Worm (Caenorhabditis elegans) whole organism, midembryonic: Measurements from ENCODE around the gene F53F4.7.

Source experiments
- T22C8.4 ChIP-seq: fragments of 200-800 bp; sonication (Bioruptor generic); IDR thresholded peaks from 2 replicates; pipeline ENCODE4 v1.3.6; 2022; ENCODE audit warnings: missing genetic modification characterization, missing compliant biosample characterization
- cog-1 ChIP-seq: sonication (generic microtip); optimal IDR thresholded peaks from 2 replicates; lab custom pipeline; 2016; ENCODE audit warnings: missing genetic modification characterization, missing compliant biosample characterization
- flt-1 ChIP-seq: fragments of 200-800 bp; sonication (Bioruptor generic); IDR thresholded peaks from 2 replicates; pipeline ENCODE4 v1.3.6; 2022; ENCODE audit warnings: missing genetic modification characterization, missing compliant biosample characterization
- klf-2 ChIP-seq: fragments of 200-800 bp; sonication (Bioruptor generic); conservative IDR thresholded peaks from 2 replicates; pipeline ENCODE4 v1.3.6; 2022; ENCODE audit warnings: missing genetic modification reagents, missing genetic modification characterization, missing compliant biosample characterization
- med-1 ChIP-seq: sonication (generic microtip); optimal IDR thresholded peaks from 2 replicates; lab custom pipeline; 2017; ENCODE audit warnings: missing genetic modification characterization, mild to moderate bottlenecking, missing compliant biosample characterization, antibody characterized with exemption, missing genetic modification reagents; ENCODE audit not compliant: insufficient read depth
- ref-1 ChIP-seq: fragments of 200-800 bp; sonication (Bioruptor generic); conservative IDR thresholded peaks from 2 replicates; pipeline ENCODE4 v1.3.6; 2022; ENCODE audit warnings: missing genetic modification reagents, missing genetic modification characterization, missing compliant biosample characterization
- tab-1 ChIP-seq: fragments of 200-800 bp; sonication (Bioruptor generic); IDR thresholded peaks from 2 replicates; pipeline ENCODE4 v1.3.6; 2022; ENCODE audit warnings: missing genetic modification characterization, missing compliant biosample characterization
- ztf-23 ChIP-seq: fragments of 200-800 bp; sonication (Bioruptor generic); IDR thresholded peaks from 2 replicates; pipeline ENCODE4 v1.3.6; 2022; ENCODE audit warnings: missing genetic modification reagents, missing genetic modification characterization, missing compliant biosample characterization
- ztf-29 ChIP-seq: fragments of 200-800 bp; sonication (Bioruptor generic); IDR thresholded peaks from 2 replicates; pipeline ENCODE4 v1.3.6; 2022; ENCODE audit warnings: missing genetic modification reagents, missing genetic modification characterization, missing compliant biosample characterization

F53F4.7 gene

DNA sequence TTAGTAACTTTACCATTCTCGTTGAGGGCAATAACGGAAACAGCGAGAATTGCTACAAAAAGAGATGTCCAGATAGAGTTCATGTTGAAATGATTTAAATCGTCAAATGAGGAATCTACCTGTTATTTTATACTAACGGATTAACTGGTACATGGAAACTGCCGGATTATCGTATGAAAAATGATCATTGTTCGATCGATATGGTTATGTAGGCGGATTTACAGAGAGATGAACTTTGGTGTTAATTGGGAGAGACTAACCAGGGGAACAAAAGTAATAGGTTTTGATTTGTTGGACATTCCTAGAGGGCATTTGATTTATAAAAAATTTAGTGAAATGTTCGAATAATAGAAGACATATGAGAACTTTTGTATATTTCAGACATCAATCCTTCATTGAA, 2.0 kb downstream of the F53F4.7 start, which contains the start of gene spig-9:
TSS of gene spig-9 (minus strand) at position 101 of the 400 bp plus-strand sequence.
- TF ChIP-seq tab-1 (GFP tag; lab: Robert Waterston, UW): no peak
- TF ChIP-seq med-1 (GFP tag; lab: Kevin White, UChicago): no peak
- TF ChIP-seq ztf-29 (GFP tag; lab: Robert Waterston, UW): no peak
- no peak for TF ChIP-seq flt-1 (GFP tag; lab: Robert Waterston, UW)
- TF ChIP-seq ref-1: no peak

ce11 chrV:13609806-13610205, 4.0 kb downstream of the F53F4.7 start:
- no peak for TF ChIP-seq cog-1
- TF ChIP-seq med-1 (GFP tag; lab: Kevin White, UChicago): no peak
- no peak for TF ChIP-seq flt-1 (GFP tag; lab: Robert Waterston, UW)

- no peak for TF ChIP-seq ref-1
- no peak for TF ChIP-seq ztf-23 (GFP tag; lab: Robert Waterston, UW)
These were observed 5.3 kb downstream of the F53F4.7 start for ce11 chrV:13608486-13608885.

DNA sequence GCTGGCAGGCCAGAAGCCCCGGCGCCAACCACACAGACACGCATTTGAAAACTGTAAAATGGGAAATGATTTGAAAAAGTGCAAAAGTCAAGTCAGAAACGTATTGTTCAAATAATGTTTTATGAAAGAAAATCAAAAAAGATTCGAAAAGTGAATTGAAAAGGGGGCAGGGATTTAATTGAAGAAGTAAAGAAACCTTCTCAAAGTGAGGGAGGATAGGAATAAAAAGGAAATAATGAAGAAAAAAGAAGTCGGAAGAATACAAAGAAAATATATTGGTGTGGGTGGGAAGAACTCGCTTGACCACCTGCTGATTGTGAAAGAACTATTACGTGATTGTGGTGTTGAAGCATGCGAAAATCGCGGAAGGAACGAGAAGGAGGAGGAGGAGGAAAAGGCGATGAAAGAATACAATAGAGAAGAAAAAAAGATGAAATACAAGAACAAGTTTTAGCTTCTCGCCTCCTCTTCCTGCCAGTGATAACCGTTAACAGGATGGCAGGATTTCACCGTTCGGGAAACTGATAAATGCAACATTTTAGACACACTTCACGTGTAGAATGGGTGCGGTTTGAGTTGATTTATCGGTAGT, 7.0 kb downstream of the F53F4.7 start, which contains the start of gene fmo-4:
TSS of gene fmo-4 (minus strand) at position 51 of the 592 bp plus-strand sequence.
- no peak for TF ChIP-seq med-1 (GFP tag; lab: Kevin White, UChicago)
- TF ChIP-seq ztf-29 (GFP tag; lab: Robert Waterston, UW): no peak

DNA sequence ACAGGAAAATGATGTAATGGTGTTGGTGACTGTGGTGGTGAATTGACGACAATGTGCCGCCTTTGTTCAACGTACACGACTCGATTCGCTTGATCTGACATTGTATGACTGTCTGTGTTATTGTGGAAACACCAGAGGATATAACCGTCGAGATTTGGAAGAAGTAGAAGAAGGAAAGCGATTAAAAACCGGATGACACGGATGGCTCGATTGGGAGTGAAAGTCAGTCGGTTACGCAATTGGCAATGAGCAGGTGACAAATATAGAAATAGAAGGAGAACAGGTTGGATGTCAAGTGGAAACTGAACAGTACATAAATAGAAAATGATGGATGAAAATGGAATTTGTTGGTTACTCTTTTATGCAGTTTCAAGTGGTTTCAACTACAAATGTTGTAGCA, 12.9 kb downstream of the F53F4.7 start, which contains the start of gene rdy-2:
TSS of gene rdy-2 (minus strand) at position 101 of the 400 bp plus-strand sequence.
- TF ChIP-seq klf-2 (GFP tag; lab: Robert Waterston, UW) (no peak), ztf-23 (GFP tag; lab: Robert Waterston, UW) (no peak), med-1 (GFP tag; lab: Kevin White, UChicago) (no peak), tab-1 (GFP tag; lab: Robert Waterston, UW) (no peak), T22C8.4 (GFP tag; lab: Robert Waterston, UW) (no peak), cog-1 (no peak), ztf-29 (GFP tag; lab: Robert Waterston, UW) (no peak), flt-1 (GFP tag; lab: Robert Waterston, UW) (no peak), ref-1 (no peak)

ce11 chrV:13598370-13598769, 15.4 kb downstream of the F53F4.7 start:
- TF ChIP-seq ztf-23 (GFP tag; lab: Robert Waterston, UW): no peak
- TF ChIP-seq ztf-29 (GFP tag; lab: Robert Waterston, UW): no peak
- no peak for TF ChIP-seq tab-1 (GFP tag; lab: Robert Waterston, UW)
- no peak for TF ChIP-seq med-1 (GFP tag; lab: Kevin White, UChicago)
- no peak for TF ChIP-seq ref-1
- no peak for TF ChIP-seq flt-1 (GFP tag; lab: Robert Waterston, UW)
- TF ChIP-seq T22C8.4 (GFP tag; lab: Robert Waterston, UW): no peak
- TF ChIP-seq cog-1: no peak
- TF ChIP-seq klf-2 (GFP tag; lab: Robert Waterston, UW): no peak

- TF ChIP-seq ref-1: no peak
These were observed 20.7 kb downstream of the F53F4.7 start, which contains the start of gene F53F4.4 for ce11 chrV:13593083-13593482. TSS of gene F53F4.4 (plus strand) at chrV:13593383.

ce11 chrV:13591504-13592174, 22.1 kb downstream of the F53F4.7 start, which contains the start of gene tbcb-1:
TSS of gene tbcb-1 (plus strand) at chrV:13592124.
- TF ChIP-seq ztf-29 (GFP tag; lab: Robert Waterston, UW) (no peak), T22C8.4 (GFP tag; lab: Robert Waterston, UW) (no peak), cog-1 (no peak), flt-1 (GFP tag; lab: Robert Waterston, UW) (no peak), med-1 (GFP tag; lab: Kevin White, UChicago) (no peak), ref-1 (no peak), tab-1 (GFP tag; lab: Robert Waterston, UW) (no peak), ztf-23 (GFP tag; lab: Robert Waterston, UW) (no peak)

- no peak for TF ChIP-seq tab-1 (GFP tag; lab: Robert Waterston, UW)
These were observed 24.1 kb downstream of the F53F4.7 start, which contains the start of the genes F53F4.2 and F53F4.18 for ce11 chrV:13589494-13590176. TSS of gene F53F4.2 (minus strand) at chrV:13589594. TSS of gene F53F4.18 (plus strand) at chrV:13590126.

ce11 chrV:13587902-13588301, 25.9 kb downstream of the F53F4.7 start, which contains the start of gene F53F4.17:
TSS of gene F53F4.17 (plus strand) at chrV:13588202.
- TF ChIP-seq klf-2 (GFP tag; lab: Robert Waterston, UW): no peak
- TF ChIP-seq med-1 (GFP tag; lab: Kevin White, UChicago): no peak
- TF ChIP-seq ztf-23 (GFP tag; lab: Robert Waterston, UW): no peak
